Fruit fly (Drosophila melanogaster) Kc167 (cell line): ENCODE data around the gene CG14777.

Experiments used
- Sin3A ChIP-seq: fragments of >200 bp; optimal IDR thresholded peaks from 2 replicates; lab custom pipeline; 2018; ENCODE audit warnings: missing external identifiers
- insv ChIP-seq: fragments of >200 bp; optimal IDR thresholded peaks from 3 replicates; lab custom pipeline; 2018; ENCODE audit warnings: missing external identifiers
- psq ChIP-seq: fragments of >200 bp; optimal IDR thresholded peaks from 2 replicates; lab custom pipeline; 2017; ENCODE audit warnings: missing external identifiers
- ttk ChIP-seq: sonication (Bioruptor generic); optimal IDR thresholded peaks from 2 replicates; lab custom pipeline; 2017; ENCODE audit warnings: missing external identifiers

DNA sequence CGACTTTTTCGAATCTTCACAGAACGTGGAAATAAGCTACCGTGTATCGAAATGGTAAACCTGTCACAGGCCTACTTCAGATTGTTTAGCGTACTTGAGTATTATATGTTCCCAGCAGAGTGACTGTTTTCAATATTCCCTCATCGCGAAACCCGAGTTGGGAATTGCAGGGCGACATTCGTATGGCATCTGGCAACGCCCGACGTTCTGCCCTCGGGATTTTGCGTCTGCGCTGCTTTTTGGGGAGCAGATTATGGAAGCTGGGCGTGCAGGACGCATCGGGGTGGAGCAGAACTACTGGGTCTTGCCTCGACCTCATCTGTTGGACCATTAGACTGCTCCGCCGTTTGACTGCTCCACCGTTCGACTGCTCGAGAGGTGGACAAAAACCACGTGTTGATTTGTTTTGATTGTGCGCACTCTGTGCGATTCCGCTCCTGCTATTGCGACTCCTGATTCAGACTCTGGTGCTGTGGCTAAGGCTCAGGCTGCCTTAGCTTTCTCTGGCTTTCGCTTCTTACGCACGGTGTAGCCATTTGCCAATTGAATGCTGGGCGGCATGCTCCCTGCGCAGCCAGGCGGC lies 42.4 kb downstream of the CG14777 start:
- no peak for TF ChIP-seq ttk (lab: Kevin White, UChicago)
- no peak for TF ChIP-seq psq (lab: Kevin White, UChicago)
- no peak for TF ChIP-seq Sin3A
- TF ChIP-seq insv (lab: Kevin White, UChicago), result no peak
